Worm (Caenorhabditis elegans) whole organism, L3 larva: ENCODE data around the gene R07E5.7.

ENCODE experiments used
- ceh-28 ChIP-seq: fragments of 150-350 bp; optimal IDR thresholded peaks from 2 replicates; lab custom pipeline; 2014; ENCODE audit warnings: missing biosample characterization, missing genetic modification reagents, missing genetic modification characterization
- elt-2 ChIP-seq: sonication (generic microtip); optimal IDR thresholded peaks from 2 replicates; lab custom pipeline; 2016; ENCODE audit warnings: missing genetic modification reagents, mild to moderate bottlenecking, missing genetic modification characterization, missing compliant biosample characterization
- hmg-11 ChIP-seq: sonication (generic microtip); optimal IDR thresholded peaks from 2 replicates; lab custom pipeline; 2016; ENCODE audit warnings: missing genetic modification characterization, missing compliant biosample characterization
- lin-15B ChIP-seq: fragments of 150-350 bp; optimal IDR thresholded peaks from 2 replicates; lab custom pipeline; 2014; ENCODE audit warnings: missing biosample characterization, missing genetic modification characterization
- nfya-1 ChIP-seq: sonication (generic microtip); optimal IDR thresholded peaks from 2 replicates; lab custom pipeline; 2017; ENCODE audit warnings: missing genetic modification characterization, mild to moderate bottlenecking, missing compliant biosample characterization, antibody characterized with exemption, moderate library complexity; ENCODE audit not compliant: insufficient read depth
- nhr-237 ChIP-seq: fragments of 150-350 bp; optimal IDR thresholded peaks from 2 replicates; lab custom pipeline; 2014; ENCODE audit warnings: missing biosample characterization, missing genetic modification characterization
- nhr-25 ChIP-seq: sonication (generic microtip); optimal IDR thresholded peaks from 2 replicates; lab custom pipeline; 2017; ENCODE audit warnings: missing biosample characterization, missing genetic modification characterization
- nhr-43 ChIP-seq: sonication (generic microtip); optimal IDR thresholded peaks from 2 replicates; lab custom pipeline; 2016; ENCODE audit warnings: mild to moderate bottlenecking, missing genetic modification characterization, missing compliant biosample characterization; ENCODE audit not compliant: poor library complexity, severe bottlenecking
- nhr-67 ChIP-seq: fragments of 150-350 bp; optimal IDR thresholded peaks from 2 replicates; lab custom pipeline; 2014; ENCODE audit warnings: missing biosample characterization, missing genetic modification characterization
- pha-4 ChIP-seq: fragments of 150-350 bp; optimal IDR thresholded peaks from 2 replicates; lab custom pipeline; 2014; ENCODE audit warnings: missing biosample characterization, missing genetic modification reagents, missing genetic modification characterization
- pqm-1 ChIP-seq: fragments of 150-350 bp; optimal IDR thresholded peaks from 2 replicates; lab custom pipeline; 2017; ENCODE audit warnings: missing biosample characterization, missing genetic modification characterization, inconsistent platforms
- tbx-2 ChIP-seq: sonication (generic microtip); optimal IDR thresholded peaks from 2 replicates; lab custom pipeline; 2016; ENCODE audit warnings: mild to moderate bottlenecking, missing genetic modification characterization, missing compliant biosample characterization

Gene R07E5.7

ce11 chrIII:4372894-4373293 lies 46.1 kb downstream of the R07E5.7 start:
- TF ChIP-seq nhr-25 (tag; lab: Kevin White, UChicago) (no peak), pha-4 (tag; lab: Kevin White, UChicago) (peak; percentile 24), pqm-1 (tag; lab: Kevin White, UChicago) (no peak), lin-15B (tag; lab: Kevin White, UChicago) (no peak)
- TF ChIP-seq, all 47 proteins: peak for 1

DNA sequence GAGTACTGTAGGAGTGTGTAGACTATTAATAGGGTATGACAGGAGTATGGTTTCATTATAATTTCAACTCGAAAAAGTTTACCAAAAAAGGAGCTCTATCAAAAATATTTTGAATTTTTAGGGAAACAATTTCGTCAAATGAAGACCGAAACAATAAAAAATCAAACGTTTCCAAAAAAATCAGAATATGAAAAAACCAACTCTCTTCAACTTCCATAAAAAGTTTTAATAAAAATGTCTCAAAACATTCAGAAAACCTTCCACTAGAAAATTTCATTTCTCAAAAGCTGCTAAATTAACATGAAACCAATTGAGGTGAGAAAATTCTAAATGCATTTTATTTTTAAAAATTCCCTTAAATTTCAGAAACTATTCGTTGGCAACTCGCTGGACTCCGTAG lies 48.4 kb downstream of the R07E5.7 start, which contains the start of gene ckb-3:
Gene ckb-3 (plus strand): TSS at position 301 of the 400 bp plus-strand sequence.
- TF ChIP-seq nhr-237 (no peak), nhr-67 (no peak)

DNA sequence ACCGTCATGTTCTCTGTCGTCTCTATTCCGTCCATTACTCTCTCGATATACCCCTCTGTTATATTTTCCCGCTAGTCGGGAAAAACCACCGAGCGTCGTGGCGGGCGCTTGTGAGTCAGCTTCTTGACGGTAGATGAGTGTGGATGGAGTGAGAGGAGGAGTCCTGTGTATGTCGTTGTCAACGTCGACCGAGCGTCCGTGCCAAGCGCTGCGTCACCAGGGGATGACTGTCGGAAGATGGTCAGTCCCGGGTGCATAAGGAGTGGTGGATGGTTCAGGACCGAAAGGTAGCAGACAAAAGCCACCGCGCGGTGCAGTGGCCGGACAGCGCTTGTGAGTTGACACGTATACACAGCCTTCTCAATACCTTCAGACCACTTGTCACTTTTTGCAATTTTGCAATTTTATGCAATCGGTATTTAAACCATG lies 49.6 kb downstream of the R07E5.7 start:
- TF ChIP-seq hmg-11 (tag; lab: Kevin White, UChicago) (peak; percentile 83), nhr-43 (tag; lab: Kevin White, UChicago) (peak; percentile 17), nhr-25 (tag; lab: Kevin White, UChicago) (peak; percentile 49), elt-2 (tag; lab: Kevin White, UChicago) (peak; percentile 34), nfya-1 (tag; lab: Kevin White, UChicago) (peak; percentile 40), tbx-2 (tag; lab: Kevin White, UChicago) (peak; percentile 44), ceh-28 (tag; lab: Kevin White, UChicago) (peak; percentile 23)
